Fruit fly (Drosophila melanogaster) whole organism, embryonic: ENCODE data around the gene CG13670.

Experiments used
- Adf1 ChIP-seq: fragments of 200-800 bp; sonication (Bioruptor generic); IDR thresholded peaks from 2 replicates; pipeline ENCODE4 v1.3.6; 2022; ENCODE audit warnings: missing biosample characterization, missing genetic modification characterization
- Atf6 ChIP-seq: fragments of 200-800 bp; sonication (Bioruptor generic); IDR thresholded peaks from 2 replicates; pipeline ENCODE4 v1.3.6; 2022; ENCODE audit warnings: missing biosample characterization, missing genetic modification characterization
- CG10267 ChIP-seq: fragments of 200-800 bp; sonication (Bioruptor generic); optimal IDR thresholded peaks from 2 replicates; lab custom pipeline; 2018; ENCODE audit warnings: missing biosample characterization, mild to moderate bottlenecking, missing genetic modification characterization, moderate library complexity
- CG10979 ChIP-seq: fragments of 200-800 bp; sonication (Bioruptor generic); optimal IDR thresholded peaks from 2 replicates; lab custom pipeline; 2018; ENCODE audit warnings: missing biosample characterization, mild to moderate bottlenecking, missing genetic modification characterization, moderate library complexity
- CG1233 ChIP-seq: fragments of 200-800 bp; sonication (Bioruptor generic); optimal IDR thresholded peaks from 4 replicates; lab custom pipeline; 2018; ENCODE audit warnings: missing biosample characterization, mild to moderate bottlenecking, missing genetic modification characterization
- CG15269 ChIP-seq: fragments of 200-800 bp; sonication (Bioruptor generic); optimal IDR thresholded peaks from 2 replicates; lab custom pipeline; 2018; ENCODE audit warnings: missing biosample characterization, mild to moderate bottlenecking, missing genetic modification characterization, moderate library complexity
- CG15696 ChIP-seq: fragments of 200-800 bp; sonication (Bioruptor generic); optimal IDR thresholded peaks from 2 replicates; lab custom pipeline; 2019; ENCODE audit warnings: missing biosample characterization, mild to moderate bottlenecking, missing genetic modification characterization, moderate library complexity
- CG17361 ChIP-seq: fragments of 200-800 bp; sonication (Bioruptor generic); IDR thresholded peaks from 3 replicates; pipeline ENCODE4 v1.3.6; 2022; ENCODE audit warnings: missing biosample characterization, missing genetic modification characterization
- CG17612 ChIP-seq: fragments of 200-800 bp; sonication (Bioruptor generic); IDR thresholded peaks from 2 replicates; pipeline ENCODE4 v1.3.6; 2022; ENCODE audit warnings: missing biosample characterization, missing genetic modification characterization
- CG17829 ChIP-seq: fragments of 200-800 bp; optimal IDR thresholded peaks from 2 replicates; lab custom pipeline; 2019; ENCODE audit warnings: missing biosample characterization, mild to moderate bottlenecking, missing genetic modification characterization, moderate library complexity
- CG30020 ChIP-seq: fragments of 200-800 bp; optimal IDR thresholded peaks from 2 replicates; lab custom pipeline; 2019; ENCODE audit warnings: missing biosample characterization, mild to moderate bottlenecking, missing genetic modification characterization, moderate library complexity
- CG30431 ChIP-seq: fragments of 200-800 bp; sonication (Bioruptor generic); optimal IDR thresholded peaks from 2 replicates; lab custom pipeline; 2017; ENCODE audit warnings: missing biosample characterization, missing genetic modification characterization
- CG3726 ChIP-seq: fragments of 200-800 bp; sonication (Bioruptor generic); IDR thresholded peaks from 3 replicates; pipeline ENCODE4, ENCODE4 v1.3.6; 2022; ENCODE audit warnings: missing biosample characterization, missing genetic modification characterization
- CG4360 ChIP-seq: fragments of 200-800 bp; sonication (Bioruptor generic); IDR thresholded peaks from 2 replicates; pipeline ENCODE4 v1.3.6; 2022; ENCODE audit warnings: missing biosample characterization, missing genetic modification characterization
- CG4424 ChIP-seq: fragments of 200-800 bp; sonication (Bioruptor generic); optimal IDR thresholded peaks from 3 replicates; lab custom pipeline; 2016; ENCODE audit warnings: missing biosample characterization, missing genetic modification characterization
- CG6272 ChIP-seq: fragments of 200-800 bp; sonication (Bioruptor generic); IDR thresholded peaks from 2 replicates; pipeline ENCODE4 v1.3.6; 2022; ENCODE audit warnings: missing biosample characterization, missing genetic modification characterization
- CG8944 ChIP-seq: fragments of 200-800 bp; sonication (Bioruptor generic); optimal IDR thresholded peaks from 3 replicates; lab custom pipeline; 2016; ENCODE audit warnings: missing biosample characterization, missing genetic modification characterization
- Chrac-16 ChIP-seq: fragments of 200-800 bp; sonication (Bioruptor generic); optimal IDR thresholded peaks from 3 replicates; lab custom pipeline; 2016; ENCODE audit warnings: missing biosample characterization, missing genetic modification characterization
- D ChIP-seq, 2 experiments: fragments of 200-800 bp in 1 of 2; fragments of >200 bp in 1 of 2; sonication (Bioruptor generic) in 1 of 2; optimal IDR thresholded peaks; 2 replicates in 1 of 2; 3 replicates in 1 of 2; lab custom pipeline; 2017; ENCODE audit warnings: mild to moderate bottlenecking in 1 of 2, missing biosample characterization in 1 of 2, missing genetic modification characterization in 1 of 2, missing genetic modification reagents in 1 of 2
- Dfd ChIP-seq, 2 experiments: fragments of >200 bp; optimal IDR thresholded peaks; 2 replicates each; lab custom pipeline; 2017; ENCODE audit warnings: missing biosample characterization in 2 of 2, missing genetic modification characterization in 2 of 2
- HLH54F ChIP-seq: fragments of 200-800 bp; sonication (Bioruptor generic); optimal IDR thresholded peaks from 3 replicates; lab custom pipeline; 2016; ENCODE audit warnings: missing biosample characterization, missing genetic modification characterization
- Hr3 ChIP-seq: fragments of 200-800 bp; sonication (Bioruptor generic); optimal IDR thresholded peaks from 3 replicates; lab custom pipeline; 2016; ENCODE audit warnings: missing biosample characterization, missing genetic modification characterization
- Hr51 ChIP-seq, 2 experiments: fragments of 200-800 bp; sonication (Bioruptor generic); optimal IDR thresholded peaks; 2 replicates in 1 of 2; 3 replicates in 1 of 2; lab custom pipeline; 2016 to 2018; ENCODE audit warnings: missing biosample characterization in 2 of 2, missing genetic modification characterization in 2 of 2, mild to moderate bottlenecking in 1 of 2, moderate library complexity in 1 of 2
- Hsf ChIP-seq: fragments of 200-800 bp; sonication (Bioruptor generic); optimal IDR thresholded peaks from 3 replicates; lab custom pipeline; 2016; ENCODE audit warnings: missing biosample characterization, missing genetic modification characterization
- Lhr ChIP-seq: fragments of 200-800 bp; sonication (Bioruptor generic); optimal IDR thresholded peaks from 3 replicates; lab custom pipeline; 2017; ENCODE audit warnings: mild to moderate bottlenecking, missing biosample characterization, missing genetic modification reagents, missing genetic modification characterization
- Ptx1 ChIP-seq: fragments of 200-800 bp; sonication (Bioruptor generic); IDR thresholded peaks from 2 replicates; pipeline ENCODE4 v1.3.6; 2022; ENCODE audit warnings: missing biosample characterization, missing genetic modification characterization
- Taf1 ChIP-seq: fragments of 200-800 bp; sonication (Bioruptor generic); IDR thresholded peaks from 2 replicates; pipeline ENCODE4 v1.3.6; 2022; ENCODE audit warnings: missing biosample characterization, missing genetic modification characterization
- Xrp1 ChIP-seq: fragments of 200-800 bp; sonication (Bioruptor generic); IDR thresholded peaks from 2 replicates; pipeline ENCODE4 v1.3.6; 2022; ENCODE audit warnings: missing biosample characterization, missing genetic modification characterization
- ase ChIP-seq: fragments of 200-800 bp; sonication (Bioruptor generic); IDR thresholded peaks from 3 replicates; pipeline ENCODE4 v1.3.6; 2022; ENCODE audit warnings: missing biosample characterization, missing genetic modification characterization
- br ChIP-seq: fragments of >200 bp; optimal IDR thresholded peaks from 2 replicates; lab custom pipeline; 2017
- ci ChIP-seq: fragments of 200-800 bp; sonication (Bioruptor generic); IDR thresholded peaks from 3 replicates; pipeline ENCODE4 v1.3.6; 2022; ENCODE audit warnings: missing biosample characterization, missing genetic modification characterization
- corto ChIP-seq: fragments of 200-800 bp; sonication (Bioruptor generic); optimal IDR thresholded peaks from 2 replicates; lab custom pipeline; 2016; ENCODE audit warnings: missing biosample characterization, mild to moderate bottlenecking, missing genetic modification characterization, moderate library complexity
- danr ChIP-seq: fragments of 200-800 bp; sonication (Bioruptor generic); IDR thresholded peaks from 2 replicates; pipeline ENCODE4 v1.3.6; 2022; ENCODE audit warnings: missing biosample characterization, missing genetic modification characterization
- dimm ChIP-seq: fragments of 200-800 bp; sonication (Bioruptor generic); IDR thresholded peaks from 2 replicates; pipeline ENCODE4 v1.3.6; 2022; ENCODE audit warnings: missing biosample characterization, missing genetic modification characterization
- ftz-f1 ChIP-seq: fragments of 200-800 bp; sonication (Bioruptor generic); optimal IDR thresholded peaks from 2 replicates; lab custom pipeline; 2016; ENCODE audit warnings: missing biosample characterization, missing genetic modification characterization
- gcm2 ChIP-seq: fragments of 200-800 bp; sonication (Bioruptor generic); optimal IDR thresholded peaks from 2 replicates; lab custom pipeline; 2016; ENCODE audit warnings: missing biosample characterization, missing genetic modification characterization
- gsb ChIP-seq: fragments of 200-800 bp; sonication (Bioruptor generic); IDR thresholded peaks from 2 replicates; pipeline ENCODE4 v1.3.6; 2022; ENCODE audit warnings: missing biosample characterization, missing genetic modification characterization
- lola ChIP-seq, 3 experiments: fragments of >200 bp in 2 of 3; fragments of 200-800 bp in 1 of 3; sonication (Bioruptor generic) in 1 of 3; optimal IDR thresholded peaks; 2 replicates each; lab custom pipeline; 2017 to 2019; ENCODE audit warnings: missing biosample characterization in 3 of 3, missing genetic modification characterization in 3 of 3, mild to moderate bottlenecking in 1 of 3, moderate library complexity in 1 of 3
- mirr ChIP-seq: fragments of 200-800 bp; sonication (Bioruptor generic); optimal IDR thresholded peaks from 3 replicates; lab custom pipeline; 2018; ENCODE audit warnings: missing biosample characterization, mild to moderate bottlenecking, missing genetic modification characterization
- nerfin-2 ChIP-seq: fragments of 200-800 bp; sonication (Bioruptor generic); IDR thresholded peaks from 2 replicates; pipeline ENCODE4 v1.3.6; 2022; ENCODE audit warnings: missing biosample characterization, missing genetic modification characterization; ENCODE audit not compliant: partially characterized antibody
- pita ChIP-seq: fragments of 200-800 bp; sonication (Bioruptor generic); optimal IDR thresholded peaks from 2 replicates; lab custom pipeline; 2017; ENCODE audit warnings: missing biosample characterization, mild to moderate bottlenecking, missing genetic modification characterization
- pros ChIP-seq: fragments of 200-800 bp; sonication (Bioruptor generic); optimal IDR thresholded peaks from 3 replicates; lab custom pipeline; 2019; ENCODE audit warnings: missing biosample characterization, mild to moderate bottlenecking, missing genetic modification characterization, moderate library complexity
- salm ChIP-seq: fragments of 200-800 bp; sonication (Bioruptor generic); optimal IDR thresholded peaks from 2 replicates; lab custom pipeline; 2018; ENCODE audit warnings: missing biosample characterization, mild to moderate bottlenecking, missing genetic modification characterization
- schlank ChIP-seq: fragments of 200-800 bp; sonication (Bioruptor generic); optimal IDR thresholded peaks from 2 replicates; lab custom pipeline; 2018; ENCODE audit warnings: missing biosample characterization, mild to moderate bottlenecking, missing genetic modification characterization
- sd ChIP-seq: fragments of 200-800 bp; sonication (Bioruptor generic); optimal IDR thresholded peaks from 3 replicates; lab custom pipeline; 2018; ENCODE audit warnings: missing biosample characterization, mild to moderate bottlenecking, missing genetic modification characterization, moderate library complexity
- sens-2 ChIP-seq: fragments of 200-800 bp; sonication (Bioruptor generic); IDR thresholded peaks from 2 replicates; pipeline ENCODE4 v1.3.6; 2022; ENCODE audit warnings: missing biosample characterization, missing genetic modification characterization
- shn ChIP-seq: fragments of 200-800 bp; sonication (Bioruptor generic); optimal IDR thresholded peaks from 3 replicates; lab custom pipeline; 2016; ENCODE audit warnings: missing biosample characterization, missing genetic modification characterization
- slou ChIP-seq: fragments of 200-800 bp; sonication (Bioruptor generic); optimal IDR thresholded peaks from 3 replicates; lab custom pipeline; 2016; ENCODE audit warnings: missing biosample characterization, missing genetic modification characterization
- so ChIP-seq: fragments of 200-800 bp; sonication (Bioruptor generic); IDR thresholded peaks from 3 replicates; pipeline ENCODE4 v1.3.6; 2022; ENCODE audit warnings: missing biosample characterization, missing genetic modification characterization
- usp ChIP-seq: fragments of >200 bp; optimal IDR thresholded peaks from 2 replicates; lab custom pipeline; 2017; ENCODE audit warnings: missing biosample characterization, missing genetic modification characterization
- vvl ChIP-seq: fragments of 200-800 bp; sonication (Bioruptor generic); IDR thresholded peaks from 2 replicates; pipeline ENCODE4 v1.3.6; 2022; ENCODE audit warnings: missing biosample characterization, missing genetic modification characterization

The CG13670 gene

DNA sequence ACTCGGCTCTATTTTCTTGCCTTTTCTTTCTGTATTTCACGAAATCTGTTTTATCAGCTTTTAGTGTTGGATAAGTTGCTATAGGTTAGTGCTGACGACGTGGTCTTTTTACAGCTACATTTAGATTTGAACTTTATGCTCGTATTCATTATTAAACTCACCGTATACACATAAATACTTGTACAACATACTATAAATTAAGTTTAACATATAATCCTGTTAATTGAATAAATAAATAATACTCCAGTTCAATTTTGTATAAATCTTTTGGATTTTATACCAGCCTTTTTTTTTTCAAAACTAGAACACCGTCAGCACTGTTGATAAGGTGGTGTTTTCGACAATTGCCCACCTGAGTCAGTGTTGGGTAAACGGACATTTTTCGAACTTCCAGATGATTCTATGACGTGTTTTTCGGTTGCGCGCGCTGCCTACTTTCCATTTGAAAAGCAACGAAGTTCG, 11.6 kb upstream of the CG13670 start, which contains the start of gene BI-1 (continued):
- TF ChIP-seq shn, result no peak
- no peak for TF ChIP-seq dimm (GFP tag; lab: Robert Waterston, UW)
- TF ChIP-seq danr (GFP tag; lab: Robert Waterston, UW), result no peak
- peak; percentile 38 for TF ChIP-seq HLH54F (GFP tag; lab: Kevin White, UChicago)
- no peak for TF ChIP-seq Dfd (GFP tag; optimal IDR thresholded peaks at IDR 0.05; lab: Kevin White, UChicago)
- 0 out of 2 replicates have a peak, but pooled peaks have one; percentile 18 for TF ChIP-seq Adf1 (GFP tag; lab: Robert Waterston, UW)
- peak; percentile 47 for TF ChIP-seq Xrp1 (GFP tag; lab: Robert Waterston, UW)
- TF ChIP-seq Lhr (GFP tag; lab: Kevin White, UChicago), result peak; percentile 26
- peak; percentile 0 for TF ChIP-seq salm (tag; lab: Kevin White, UChicago)
- peak in 1 of 3 experiments; percentile 50 for TF ChIP-seq lola (GFP tag; optimal IDR thresholded peaks at IDR 0.05; lab: Kevin White, UChicago)
- peak; percentile 57 for TF ChIP-seq Hr3 (GFP tag; lab: Kevin White, UChicago)
- TF ChIP-seq Ptx1 (GFP tag; lab: Robert Waterston, UW), result peak; percentile 33
- no peak for TF ChIP-seq sd (tag; lab: Kevin White, UChicago)
- no peak for TF ChIP-seq CG17612 (GFP tag; lab: Robert Waterston, UW)
- TF ChIP-seq CG6272, result 0 out of 2 replicates have a peak, but pooled peaks have one; percentile 16
- TF ChIP-seq CG17361 (GFP tag; lab: Robert Waterston, UW), result peak; percentile 88
- no peak; the same call in 1 of the 2 replicates for TF ChIP-seq Atf6 (GFP tag; lab: Robert Waterston, UW)
- TF ChIP-seq Chrac-16, result peak; percentile 35
- TF ChIP-seq CG10267, result peak; percentile 100
- no peak for TF ChIP-seq gcm2 (GFP tag; lab: Kevin White, UChicago)
- no peak for TF ChIP-seq schlank (tag; lab: Kevin White, UChicago)
- no peak for TF ChIP-seq pita (GFP tag; lab: Kevin White, UChicago)
- peak; percentile 17 for TF ChIP-seq corto
- TF ChIP-seq CG3726 (GFP tag; lab: Robert Waterston, UW), result no peak
- TF ChIP-seq ase, result no peak
- no peak for TF ChIP-seq pros (GFP tag; lab: Kevin White, UChicago)
- peak; percentile 79 for TF ChIP-seq CG1233 (GFP tag; lab: Kevin White, UChicago)
- TF ChIP-seq slou (GFP tag; lab: Kevin White, UChicago), result peak; percentile 51
- TF ChIP-seq mirr (GFP tag; lab: Kevin White, UChicago), result peak; percentile 33
- TF ChIP-seq ftz-f1 (GFP tag; lab: Kevin White, UChicago), result peak; percentile 18
- no peak for TF ChIP-seq Taf1 (GFP tag; lab: Robert Waterston, UW)
- TF ChIP-seq gsb (GFP tag; lab: Robert Waterston, UW), result no peak
- no peak for TF ChIP-seq sens-2
- TF ChIP-seq CG4360 (GFP tag; lab: Robert Waterston, UW), result no peak
- peak; percentile 63 for TF ChIP-seq CG30020 (tag; lab: Kevin White, UChicago)
- no peak for TF ChIP-seq D (optimal IDR thresholded peaks at IDR 0.05; lab: Kevin White, UChicago)
- peak; percentile 44 for TF ChIP-seq D (GFP tag; optimal IDR thresholded peaks at IDR 0.05; lab: Kevin White, UChicago)
- TF ChIP-seq so (GFP tag; lab: Robert Waterston, UW), result no peak
- TF ChIP-seq CG15269 (tag; lab: Kevin White, UChicago), result no peak
- no peak for TF ChIP-seq usp
- peak; percentile 73 for TF ChIP-seq CG4424 (GFP tag; lab: Kevin White, UChicago)
- no peak for TF ChIP-seq CG30431 (GFP tag; lab: Kevin White, UChicago)
- TF ChIP-seq ci (GFP tag; lab: Robert Waterston, UW), result 0 out of 3 replicates have a peak, but pooled peaks have one; percentile 17
- TF ChIP-seq nerfin-2 (GFP tag; lab: Robert Waterston, UW), result no peak
- TF ChIP-seq CG8944, result no peak
- TF ChIP-seq br (lab: Kevin White, UChicago), result no peak
- peak; percentile 52 for TF ChIP-seq Hsf (GFP tag; lab: Kevin White, UChicago)
- TF ChIP-seq CG17829 (tag; lab: Kevin White, UChicago), result peak; percentile 55
- peak in 1 of 2 experiments; percentile 5 for TF ChIP-seq Hr51 (GFP tag; optimal IDR thresholded peaks at IDR 0.05; lab: Kevin White, UChicago)
- peak; percentile 61 for TF ChIP-seq CG10979 (tag; lab: Kevin White, UChicago)
- TF ChIP-seq CG15696 (tag; lab: Kevin White, UChicago), result peak; percentile 61
- no peak for TF ChIP-seq vvl (GFP tag; lab: Robert Waterston, UW)
